Fruit fly (Drosophila melanogaster) S2 (cell line): ENCODE results near the gene sl.

Experiments used
- CG8478 ChIP-seq: fragments of >200 bp; optimal IDR thresholded peaks from 2 replicates; lab custom pipeline; 2018
- CTCF ChIP-seq, 2 experiments: fragments of >200 bp; optimal IDR thresholded peaks; 2 replicates each; lab custom pipeline; 2018

The sl gene

DNA sequence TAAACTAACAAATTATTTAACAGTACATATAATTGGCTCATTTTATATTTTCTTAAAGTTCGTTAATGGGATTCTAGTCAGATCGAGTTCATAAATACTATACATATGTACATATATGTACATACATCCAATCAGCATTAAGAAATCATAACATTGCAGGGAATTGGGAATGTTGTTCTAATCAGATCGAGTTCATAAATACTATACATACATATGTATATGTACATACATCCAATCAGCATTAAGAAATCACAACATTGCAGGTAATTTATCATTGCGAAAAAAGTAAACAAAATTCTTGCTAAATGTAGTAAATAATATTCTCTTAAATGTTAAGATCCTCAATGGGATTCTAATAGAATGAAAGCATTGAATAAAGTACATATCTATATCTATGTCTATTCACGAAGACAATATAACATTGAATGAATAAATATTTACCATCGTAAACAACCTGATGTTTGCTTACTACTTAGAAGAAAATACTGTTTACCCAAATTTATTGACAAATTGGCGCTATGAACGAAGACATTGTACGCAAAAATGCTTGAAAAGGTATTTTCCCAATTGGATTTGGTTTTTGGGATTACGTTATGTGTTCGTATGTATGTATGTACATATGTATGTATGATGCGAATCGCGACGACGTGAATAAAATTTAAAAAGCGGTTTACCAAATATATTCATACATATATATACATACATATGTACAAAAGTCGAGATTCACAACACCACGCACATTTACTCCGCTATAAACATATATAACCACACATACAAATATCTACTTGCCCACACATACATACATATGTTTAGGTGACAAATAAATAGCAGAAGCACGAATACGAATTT, 33.8 kb downstream of the sl start:
- TF ChIP-seq CG8478 (lab: Kevin White, UChicago) (no peak), CTCF (optimal IDR thresholded peaks at IDR 0.05; lab: Kevin White, UChicago) (no peak)

DNA sequence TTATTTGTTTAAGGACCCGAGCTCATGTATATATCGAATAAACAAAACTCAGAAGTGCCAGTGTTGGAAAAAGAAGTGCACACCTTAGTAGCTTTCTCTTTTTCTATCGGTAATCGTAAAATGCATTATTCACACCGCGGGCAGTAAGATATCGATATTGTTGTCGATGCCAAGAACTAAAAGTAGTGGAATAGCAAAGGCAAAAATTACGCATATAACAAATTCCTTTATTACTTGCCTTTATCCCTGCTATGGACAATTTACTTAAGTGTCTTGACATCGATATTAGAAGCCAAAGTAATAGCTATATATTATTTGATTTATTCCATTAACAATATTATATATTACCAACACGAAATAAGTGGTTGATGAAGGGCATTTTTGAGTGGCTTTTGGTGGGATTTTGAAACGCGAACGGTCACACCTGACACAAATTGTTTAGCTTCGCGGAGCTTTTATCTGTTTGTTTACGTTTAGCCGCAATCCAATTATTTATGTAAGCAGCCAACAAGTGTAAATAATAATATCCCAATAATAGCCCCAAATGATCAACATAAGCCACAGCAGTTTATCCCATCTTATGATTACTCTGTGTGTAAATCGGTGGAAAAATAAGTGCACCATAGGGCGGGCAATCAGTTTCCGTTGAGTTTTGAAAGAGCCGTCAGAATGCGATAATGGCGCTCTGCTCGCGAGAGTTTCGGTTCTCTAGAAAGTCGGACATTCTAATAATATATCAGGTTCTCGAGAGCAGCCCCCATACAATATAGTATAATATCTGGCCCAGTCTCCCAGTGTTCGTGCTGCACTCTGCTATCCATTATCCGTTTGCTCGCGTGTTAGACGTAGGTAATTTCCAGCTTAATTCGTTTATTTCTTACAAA, 35.0 kb downstream of the sl start, which contains the start of the genes CG9992 and CG4239:
CG9992 (minus strand) TSS at position 66 of the 884 bp plus-strand sequence.
CG4239 (plus strand) TSS at position 436 of the 884 bp plus-strand sequence.
- TF ChIP-seq CG8478 (lab: Kevin White, UChicago) (no peak), CTCF (optimal IDR thresholded peaks at IDR 0.05; lab: Kevin White, UChicago) (no peak)

DNA sequence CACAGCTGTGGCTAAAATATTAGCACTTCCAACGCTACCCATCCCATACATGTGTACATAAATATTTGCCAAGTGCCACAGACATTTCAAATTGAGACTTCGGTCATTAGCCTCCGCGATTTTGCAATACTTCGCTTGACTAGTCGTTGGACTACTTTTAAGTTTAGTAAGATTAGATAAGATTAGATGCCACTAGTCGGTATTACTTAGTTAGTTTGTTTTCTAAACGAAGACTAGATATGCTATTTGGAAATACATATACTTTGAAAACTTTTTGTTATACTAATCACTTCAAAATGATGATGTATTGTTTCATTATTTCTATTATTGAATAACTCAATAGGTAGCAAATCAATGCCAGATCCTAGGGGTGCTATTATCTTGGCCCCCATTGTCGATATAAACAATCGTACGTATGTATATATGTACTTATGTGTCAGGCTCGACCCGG, 35.9 kb downstream of the sl start:
- TF ChIP-seq CTCF (optimal IDR thresholded peaks at IDR 0.05; lab: Kevin White, UChicago), result no peak
- no peak for TF ChIP-seq CG8478 (lab: Kevin White, UChicago)

DNA sequence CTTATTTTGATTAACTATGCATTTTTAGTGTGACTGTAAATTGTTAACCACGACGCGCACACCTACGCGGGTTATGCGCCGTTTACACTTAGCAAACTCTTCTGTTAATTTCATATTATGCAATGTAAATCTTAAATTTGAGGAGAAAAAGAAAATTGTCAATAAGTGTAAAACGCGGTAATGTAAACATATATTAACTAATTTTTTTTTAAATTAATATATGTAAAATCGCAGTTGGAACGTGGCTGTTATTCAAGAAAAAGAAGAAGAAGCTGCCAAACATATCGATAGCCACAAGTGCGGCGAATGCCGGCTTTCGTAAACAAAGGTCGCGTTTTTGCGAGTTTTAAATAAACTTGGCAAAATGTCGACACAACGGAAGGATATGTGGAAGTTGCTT, 41.3 kb downstream of the sl start, which contains the start of the genes TH1 and mei-41:
TH1 (minus strand) TSS at position 42 of the 400 bp plus-strand sequence.
mei-41 (plus strand) TSS at position 302 of the 400 bp plus-strand sequence.
- no peak for TF ChIP-seq CTCF (optimal IDR thresholded peaks at IDR 0.05; lab: Kevin White, UChicago)

DNA sequence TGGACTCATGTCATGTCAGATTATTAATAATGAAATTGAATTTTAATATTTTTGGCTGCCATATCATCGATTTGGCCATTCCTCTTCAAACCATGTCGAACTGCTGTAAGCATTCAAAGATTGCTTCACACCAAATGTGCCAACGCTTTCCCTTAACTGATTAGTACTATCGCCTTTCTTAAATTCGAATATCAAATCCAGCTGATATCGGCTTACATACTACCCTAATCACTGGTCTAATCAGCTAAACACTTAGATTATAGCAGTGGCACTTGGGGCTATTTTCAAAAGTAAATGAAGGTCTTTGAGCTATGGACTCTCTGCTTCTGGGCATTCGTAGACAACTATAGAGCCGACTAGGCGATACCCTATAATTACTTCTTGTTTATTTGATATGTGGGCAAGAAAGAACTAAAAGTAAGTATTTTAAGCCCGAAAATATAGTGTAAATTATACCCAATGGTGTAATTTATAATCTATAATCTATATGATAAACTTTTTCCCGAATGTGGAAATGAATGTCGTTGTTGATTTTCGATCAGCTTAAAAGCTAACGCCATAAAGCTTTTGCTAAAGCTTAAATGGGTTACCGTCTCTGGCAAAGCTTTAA, 53.8 kb downstream of the sl start:
- TF ChIP-seq CTCF (optimal IDR thresholded peaks at IDR 0.05; lab: Kevin White, UChicago), result no peak
- TF ChIP-seq CG8478 (lab: Kevin White, UChicago), result no peak

DNA sequence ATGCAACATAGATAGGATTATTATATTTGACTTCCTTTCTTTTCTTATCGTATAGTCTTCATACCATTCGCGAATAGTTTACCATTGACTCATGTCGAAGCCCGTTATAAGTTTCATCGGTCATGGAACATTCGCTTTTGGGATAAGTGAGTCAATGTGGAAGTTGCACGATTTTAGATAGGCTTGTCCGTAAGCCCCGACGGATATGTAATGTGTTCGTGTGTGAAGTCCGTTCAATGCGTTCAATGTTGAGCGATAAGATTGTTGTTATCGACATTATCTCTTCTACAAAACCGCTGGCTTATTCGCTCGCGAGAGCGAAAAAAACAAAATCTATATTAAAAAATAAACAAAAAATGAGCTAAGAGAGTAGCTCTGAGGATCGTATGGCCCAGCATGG, 54.7 kb downstream of the sl start, which contains the start of gene CG9981:
CG9981 (minus strand) TSS at position 320 of the 400 bp plus-strand sequence.
- TF ChIP-seq CG8478 (lab: Kevin White, UChicago) (no peak), CTCF (optimal IDR thresholded peaks at IDR 0.05; lab: Kevin White, UChicago) (no peak)

DNA sequence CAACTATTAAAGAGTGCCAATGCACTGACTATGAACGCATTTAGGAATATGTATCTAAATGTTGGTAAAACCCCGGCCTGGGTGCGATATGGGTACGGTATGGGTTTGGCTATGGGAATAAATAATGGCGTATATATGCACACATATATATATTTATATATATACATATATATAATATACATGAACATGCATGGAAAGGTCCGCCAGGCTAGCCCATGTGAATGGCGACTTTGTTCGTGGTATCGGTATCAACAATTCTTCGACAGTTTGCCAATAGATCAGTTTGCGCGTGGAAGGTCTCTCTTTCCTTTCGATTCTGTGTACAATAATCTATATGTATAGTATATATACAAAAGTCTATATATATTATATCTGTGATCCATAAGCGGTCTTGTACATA, 55.1 kb downstream of the sl start, which contains the start of gene CG4301:
CG4301 (plus strand) TSS at position 301 of the 400 bp plus-strand sequence.
- TF ChIP-seq CG8478 (lab: Kevin White, UChicago) (no peak), CTCF (optimal IDR thresholded peaks at IDR 0.05; lab: Kevin White, UChicago) (no peak)

DNA sequence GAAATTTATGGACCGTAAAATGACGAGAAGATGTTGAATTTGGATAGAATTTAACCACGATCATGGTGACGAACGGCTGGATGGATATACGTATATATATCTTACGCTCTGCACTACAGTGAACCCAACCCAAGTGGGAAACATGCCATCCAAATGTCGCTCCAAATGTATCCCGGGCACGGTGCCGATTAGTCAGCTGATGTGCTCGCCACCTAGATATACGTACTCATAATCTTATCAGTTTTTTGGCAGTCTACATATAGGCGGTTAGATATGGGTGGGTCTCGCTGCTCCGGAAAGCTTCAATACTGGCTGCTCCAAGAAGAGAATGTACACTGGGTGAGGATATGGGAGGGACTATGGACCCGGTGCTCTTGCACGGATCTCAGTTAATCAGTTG, 56.0 kb downstream of the sl start:
- TF ChIP-seq CG8478 (lab: Kevin White, UChicago), result no peak
- no peak for TF ChIP-seq CTCF (optimal IDR thresholded peaks at IDR 0.05; lab: Kevin White, UChicago)
